Fruit fly (Drosophila melanogaster): Measurements from ENCODE around the gene Spase22-23.

Spase22-23 gene

dm6 chr3R:24262923-24263322, 33.1 kb upstream of the Spase22-23 start:
- TF ChIP-seq Eip93F (GFP tag; optimal IDR thresholded peaks at IDR 0.05) (peak; percentile 33), Hr39 (GFP tag; optimal IDR thresholded peaks at IDR 0.05) (no peak), CG8632 (GFP tag; optimal IDR thresholded peaks at IDR 0.05) (no peak), achi (GFP tag; optimal IDR thresholded peaks at IDR 0.05) (no peak), CG34406 (GFP tag; optimal IDR thresholded peaks at IDR 0.05) (no peak), CG8319 (GFP tag; optimal IDR thresholded peaks at IDR 0.05) (no peak), Ets96B (tag; optimal IDR thresholded peaks at IDR 0.05) (no peak), salr (GFP tag; optimal IDR thresholded peaks at IDR 0.05) (no peak), CG6276 (GFP tag; optimal IDR thresholded peaks at IDR 0.05) (no peak), vri (GFP tag; optimal IDR thresholded peaks at IDR 0.05) (peak; percentile 48)

DNA sequence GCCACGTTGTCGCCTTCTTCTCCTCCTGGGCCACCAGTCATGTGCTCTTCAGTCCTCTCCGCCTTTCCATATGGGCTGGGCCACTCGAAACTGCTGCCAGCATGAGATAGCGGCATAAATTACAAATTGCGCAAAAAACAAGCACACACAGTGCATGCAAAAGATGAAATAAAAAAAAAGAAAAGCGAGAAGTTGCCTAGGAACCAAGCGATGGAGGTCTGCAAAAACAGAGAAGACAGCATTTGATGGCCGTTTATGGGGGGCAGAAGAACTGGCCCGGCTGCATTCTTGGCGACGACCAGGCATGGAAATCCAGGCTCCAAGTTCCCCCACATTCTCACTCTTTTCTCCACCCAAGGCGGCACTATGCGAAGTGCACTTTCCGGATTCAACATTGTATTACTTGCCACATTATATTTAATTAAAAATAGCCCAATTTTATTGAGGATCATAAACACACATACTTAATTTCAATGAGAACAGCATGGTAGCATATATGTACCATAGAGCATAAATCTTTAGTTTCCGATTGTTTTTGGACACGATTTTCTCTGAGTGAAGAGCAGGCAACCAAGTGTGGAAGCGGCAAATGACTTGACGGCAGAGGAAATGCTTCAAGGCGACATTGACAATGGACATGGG, 31.7 kb upstream of the Spase22-23 start:
- TF ChIP-seq CG9139 (GFP tag; optimal IDR thresholded peaks at IDR 0.05) (no peak), CG8319 (GFP tag; optimal IDR thresholded peaks at IDR 0.05) (no peak), pdm3 (GFP tag; optimal IDR thresholded peaks at IDR 0.05) (peak; percentile 51), CG7368 (GFP tag; optimal IDR thresholded peaks at IDR 0.05) (no peak), ss (GFP tag; optimal IDR thresholded peaks at IDR 0.05) (peak; percentile 41 to 79), OdsH (GFP tag; optimal IDR thresholded peaks at IDR 0.05) (peak; percentile 60), Lpt (GFP tag; optimal IDR thresholded peaks at IDR 0.05) (peak; percentile 72), CG32006 (GFP tag; optimal IDR thresholded peaks at IDR 0.05) (peak; percentile 73), CG6276 (GFP tag; optimal IDR thresholded peaks at IDR 0.05) (peak; percentile 52), achi (GFP tag; optimal IDR thresholded peaks at IDR 0.05) (peak; percentile 62), Gug (GFP tag; IDR thresholded peaks at IDR 0.05) (peak; percentile 51), CG10631 (GFP tag; optimal IDR thresholded peaks at IDR 0.05) (peak; percentile 75), Ets21C (GFP tag; optimal IDR thresholded peaks at IDR 0.05) (no peak), CG1621 (tag; optimal IDR thresholded peaks at IDR 0.05) (peak; percentile 2), CG11294 (GFP tag; IDR thresholded peaks at IDR 0.05) (0 out of 2 replicates have a peak, but pooled peaks have one; percentile 21), CG3919 (GFP tag; optimal IDR thresholded peaks at IDR 0.05) (peak; percentile 67), topi (GFP tag; optimal IDR thresholded peaks at IDR 0.05) (no peak), acj6 (GFP tag; optimal IDR thresholded peaks at IDR 0.05) (peak; percentile 40), CG8632 (GFP tag; optimal IDR thresholded peaks at IDR 0.05) (no peak), dsx (GFP tag; optimal IDR thresholded peaks at IDR 0.05; ENCODE audit: poor library complexity, severe bottlenecking) (peak; percentile 87), Smox (GFP tag; optimal IDR thresholded peaks at IDR 0.05) (no peak), CG11762 (GFP tag; optimal IDR thresholded peaks at IDR 0.05; ENCODE audit: insufficient read depth) (peak; percentile 15), CG15336 (GFP tag; IDR thresholded peaks at IDR 0.05) (peak; percentile 55), CG6808 (GFP tag; optimal IDR thresholded peaks at IDR 0.05) (peak; percentile 51), cyc (GFP tag; optimal IDR thresholded peaks at IDR 0.05) (no peak), Sox14 (GFP tag; optimal IDR thresholded peaks at IDR 0.05) (peak; percentile 73), CG8119 (GFP tag; IDR thresholded peaks at IDR 0.05) (peak; percentile 48; the same call in 2 of the 3 replicates), Hr38 (GFP tag; optimal IDR thresholded peaks at IDR 0.05) (no peak), Eip75B (GFP tag; optimal IDR thresholded peaks at IDR 0.05) (peak; percentile 62), Eip78C (GFP tag) (peak; percentile 79), CG6792 (GFP tag; optimal IDR thresholded peaks at IDR 0.05) (no peak), Sox102F (GFP tag; optimal IDR thresholded peaks at IDR 0.05) (no peak), lz (GFP tag; optimal IDR thresholded peaks at IDR 0.05) (no peak), CG11902 (GFP tag; optimal IDR thresholded peaks at IDR 0.05) (no peak), fd59A (GFP tag; optimal IDR thresholded peaks at IDR 0.05) (peak; percentile 32), CG16779 (tag; optimal IDR thresholded peaks at IDR 0.05) (peak; percentile 21), spab (GFP tag; optimal IDR thresholded peaks at IDR 0.05) (peak; percentile 32), Ets96B (tag; optimal IDR thresholded peaks at IDR 0.05) (peak; percentile 66), Eip93F (GFP tag; optimal IDR thresholded peaks at IDR 0.05) (no peak), esn (GFP tag; optimal IDR thresholded peaks at IDR 0.05) (no peak), net (GFP tag; optimal IDR thresholded peaks at IDR 0.05) (peak; percentile 28), CG6854 (GFP tag; optimal IDR thresholded peaks at IDR 0.05) (no peak), eg (GFP tag; IDR thresholded peaks at IDR 0.05) (peak; percentile 39; the same call in 1 of the 3 replicates), Hr39 (GFP tag; optimal IDR thresholded peaks at IDR 0.05) (no peak), Blimp-1 (GFP tag; optimal IDR thresholded peaks at IDR 0.05) (no peak)
